Fruit fly (Drosophila melanogaster): ENCODE data around the gene CG18048.
A peak's percentile ranks its signal among the peaks of the same experiment; 100 is the strongest.

The CG18048 gene

dm6 chr3R:6353624-6354352 lies 7.9 kb downstream of the CG18048 start (continued):
- TF ChIP-seq Hr78 (GFP tag; optimal IDR thresholded peaks at IDR 0.05) (no peak), mam (GFP tag; optimal IDR thresholded peaks at IDR 0.05) (peak; percentile 62), usp (GFP tag; optimal IDR thresholded peaks at IDR 0.05) (no peak), CG3847 (GFP tag; IDR thresholded peaks at IDR 0.05) (no peak; the same call in none of the 2 replicates), sc (optimal IDR thresholded peaks at IDR 0.05) (no peak), sc (GFP tag; optimal IDR thresholded peaks at IDR 0.05) (peak; percentile 82), crp (GFP tag; optimal IDR thresholded peaks at IDR 0.05) (peak in 1 of 2 experiments; percentile 37), CG5245 (GFP tag; optimal IDR thresholded peaks at IDR 0.05) (peak; percentile 38), CG8089 (GFP tag; optimal IDR thresholded peaks at IDR 0.05) (peak; percentile 66), Vsx1 (GFP tag; optimal IDR thresholded peaks at IDR 0.05) (no peak), ERR (GFP tag; optimal IDR thresholded peaks at IDR 0.05) (no peak), Jarid2 (GFP tag; optimal IDR thresholded peaks at IDR 0.05) (no peak), Nf-YC (tag; optimal IDR thresholded peaks at IDR 0.05) (no peak), CG2199 (GFP tag; IDR thresholded peaks at IDR 0.05) (no peak), gsb-n (tag; optimal IDR thresholded peaks at IDR 0.05) (no peak), trh (GFP tag; optimal IDR thresholded peaks at IDR 0.05) (peak; percentile 31), org-1 (GFP tag; optimal IDR thresholded peaks at IDR 0.05) (peak; percentile 75), Dek (tag; optimal IDR thresholded peaks at IDR 0.05) (no peak), CG16815 (GFP tag; optimal IDR thresholded peaks at IDR 0.05) (peak; percentile 65), sug (tag; optimal IDR thresholded peaks at IDR 0.05) (no peak), CG6175 (GFP tag; IDR thresholded peaks at IDR 0.05) (no peak), CG9609 (GFP tag; optimal IDR thresholded peaks at IDR 0.05) (peak; percentile 51), BtbVII (GFP tag; optimal IDR thresholded peaks at IDR 0.05) (peak; percentile 83), so (GFP tag; IDR thresholded peaks at IDR 0.05) (peak; percentile 62; the same call in 1 of the 3 replicates), CG18599 (GFP tag; optimal IDR thresholded peaks at IDR 0.05) (peak; percentile 82), danr (GFP tag; IDR thresholded peaks at IDR 0.05) (peak; percentile 47; the same call in 1 of the 2 replicates), cg (GFP tag; optimal IDR thresholded peaks at IDR 0.05) (peak; percentile 29), CG17186 (GFP tag; optimal IDR thresholded peaks at IDR 0.05) (peak; percentile 21), slp2 (GFP tag; optimal IDR thresholded peaks at IDR 0.05) (peak; percentile 48), CG8478 (optimal IDR thresholded peaks at IDR 0.05) (no peak), CG12236 (GFP tag; optimal IDR thresholded peaks at IDR 0.05) (peak; percentile 65), repo (GFP tag; optimal IDR thresholded peaks at IDR 0.05) (peak; percentile 18), CG2120 (GFP tag; optimal IDR thresholded peaks at IDR 0.05) (peak; percentile 81), CG8388 (GFP tag; optimal IDR thresholded peaks at IDR 0.05) (no peak), ato (GFP tag; IDR thresholded peaks at IDR 0.05; ENCODE audit: partially characterized antibody) (no peak), CG12659 (GFP tag; optimal IDR thresholded peaks at IDR 0.05) (peak; percentile 89), dan (GFP tag; IDR thresholded peaks at IDR 0.05) (no peak), cas (GFP tag; IDR thresholded peaks at IDR 0.05) (no peak), cad (GFP tag; optimal IDR thresholded peaks at IDR 0.05) (no peak), Spps (tag; optimal IDR thresholded peaks at IDR 0.05) (peak; percentile 53), CG9727 (GFP tag; optimal IDR thresholded peaks at IDR 0.05) (peak; percentile 86), knrl (GFP tag; IDR thresholded peaks at IDR 0.05; ENCODE audit: partially characterized antibody) (no peak), Dll (GFP tag; IDR thresholded peaks at IDR 0.05; ENCODE audit: partially characterized antibody) (0 out of 4 replicates have a peak, but pooled peaks have one; percentile 24), BEAF-32 (GFP tag; optimal IDR thresholded peaks at IDR 0.05) (peak; percentile 50), ftz-f1 (GFP tag; optimal IDR thresholded peaks at IDR 0.05) (no peak), bcd (GFP tag; optimal IDR thresholded peaks at IDR 0.05) (peak; percentile 84), CG11560 (tag; IDR thresholded peaks at IDR 0.05) (no peak), CG1602 (GFP tag; optimal IDR thresholded peaks at IDR 0.05) (peak; percentile 72), CG14710 (tag; optimal IDR thresholded peaks at IDR 0.05) (no peak)
